Worm (Caenorhabditis elegans) whole organism, L1 larva: ENCODE measurements around the gene F39B3.3.

Experiments used
- aha-1 ChIP-seq: fragments of 150-350 bp; optimal IDR thresholded peaks from 2 replicates; lab custom pipeline; 2014; ENCODE audit warnings: missing biosample characterization, missing genetic modification characterization
- alr-1 ChIP-seq: fragments of 200-800 bp; sonication (Bioruptor generic); optimal IDR thresholded peaks from 2 replicates; lab custom pipeline; 2018; ENCODE audit warnings: borderline replicate concordance, mild to moderate bottlenecking, missing genetic modification characterization, missing compliant biosample characterization
- ama-1 ChIP-seq: fragments of 150-350 bp; optimal IDR thresholded peaks from 2 replicates; lab custom pipeline; 2014
- egl-13 ChIP-seq: sonication (generic microtip); optimal IDR thresholded peaks from 2 replicates; lab custom pipeline; 2016; ENCODE audit warnings: missing genotype, missing genetic modification reagents, missing genetic modification characterization, missing compliant biosample characterization
- fkh-10 ChIP-seq: sonication (generic microtip); optimal IDR thresholded peaks from 2 replicates; lab custom pipeline; 2017; ENCODE audit warnings: missing biosample characterization, missing genetic modification reagents, missing genetic modification characterization
- fkh-4 ChIP-seq: sonication (generic microtip); optimal IDR thresholded peaks from 2 replicates; lab custom pipeline; 2016; ENCODE audit warnings: missing compliant biosample characterization, missing genetic modification characterization, borderline replicate concordance
- hlh-17 ChIP-seq: fragments of 200-800 bp; sonication (Bioruptor generic); optimal IDR thresholded peaks from 2 replicates; lab custom pipeline; 2018; ENCODE audit warnings: missing genetic modification characterization, mild to moderate bottlenecking, missing compliant biosample characterization, moderate library complexity, borderline replicate concordance
- mep-1 ChIP-seq: fragments of 150-350 bp; optimal IDR thresholded peaks from 2 replicates; lab custom pipeline; 2014; ENCODE audit warnings: missing biosample characterization, missing genetic modification characterization
- nhr-237 ChIP-seq: fragments of 150-350 bp; optimal IDR thresholded peaks from 2 replicates; lab custom pipeline; 2014; ENCODE audit warnings: missing biosample characterization, missing genetic modification characterization
- nhr-28 ChIP-seq: fragments of 150-350 bp; optimal IDR thresholded peaks from 2 replicates; lab custom pipeline; 2014; ENCODE audit warnings: missing biosample characterization, missing genetic modification characterization
- nhr-77 ChIP-seq: fragments of 150-350 bp; optimal IDR thresholded peaks from 2 replicates; lab custom pipeline; 2014; ENCODE audit warnings: missing biosample characterization, missing genetic modification characterization
- pqm-1 ChIP-seq: sonication (generic microtip); optimal IDR thresholded peaks from 3 replicates; lab custom pipeline; 2017; ENCODE audit warnings: missing biosample characterization, missing genetic modification characterization
- unc-86 ChIP-seq: sonication (generic microtip); optimal IDR thresholded peaks from 2 replicates; lab custom pipeline; 2016; ENCODE audit warnings: missing genetic modification characterization, missing compliant biosample characterization
- ztf-11 ChIP-seq, 2 experiments: sonication (generic microtip); optimal IDR thresholded peaks; 2 replicates each; lab custom pipeline; 2016 to 2017; ENCODE audit warnings: missing genetic modification characterization in 2 of 2, missing biosample characterization in 1 of 2, missing compliant biosample characterization in 1 of 2

ce11 chrX:17613024-17613423 lies 34.1 kb upstream of the F39B3.3 start:
- no peak for TF ChIP-seq nhr-77
- no peak for TF ChIP-seq ama-1
- TF ChIP-seq ztf-11 (tag; optimal IDR thresholded peaks at IDR 0.05; lab: Kevin White, UChicago) = no peak
- no peak for TF ChIP-seq hlh-17
- TF ChIP-seq nhr-28 (tag; lab: Kevin White, UChicago) = no peak
- no peak for TF ChIP-seq aha-1 (tag; lab: Kevin White, UChicago)
- TF ChIP-seq egl-13 (tag; lab: Kevin White, UChicago) = peak; percentile 32
- TF ChIP-seq mep-1 (tag; lab: Kevin White, UChicago) = no peak
- no peak for TF ChIP-seq nhr-237 (tag; lab: Kevin White, UChicago)
- TF ChIP-seq unc-86 (tag; lab: Kevin White, UChicago) = no peak
- no peak for TF ChIP-seq alr-1 (tag; lab: Kevin White, UChicago)
- TF ChIP-seq pqm-1 (tag; lab: Kevin White, UChicago) = no peak
- no peak for TF ChIP-seq fkh-4 (tag; lab: Kevin White, UChicago)
- TF ChIP-seq fkh-10 (GFP tag; lab: Kevin White, UChicago) = no peak
